Worm (Caenorhabditis elegans) whole organism, young adult: ENCODE results near the gene glb-29.

Experiments used
- B0035.1 ChIP-seq: sonication (generic microtip); optimal IDR thresholded peaks from 2 replicates; lab custom pipeline; 2016; ENCODE audit warnings: missing genetic modification characterization, mild to moderate bottlenecking, missing compliant biosample characterization, missing genotype, missing genetic modification reagents
- C17E4.6 ChIP-seq: fragments of 200-800 bp; sonication (Bioruptor generic); IDR thresholded peaks from 2 replicates; pipeline ENCODE4 v1.3.6; 2022; ENCODE audit warnings: missing genetic modification reagents, missing genetic modification characterization, missing compliant biosample characterization
- D2030.7 ChIP-seq: fragments of 200-800 bp; sonication (Bioruptor generic); IDR thresholded peaks from 2 replicates; pipeline ENCODE4 v1.3.6; 2022; ENCODE audit warnings: missing genetic modification reagents, missing genetic modification characterization, missing compliant biosample characterization
- F55B11.4 ChIP-seq: sonication (generic microtip); optimal IDR thresholded peaks from 2 replicates; lab custom pipeline; 2016; ENCODE audit warnings: missing compliant biosample characterization, missing genetic modification characterization, borderline replicate concordance; ENCODE audit not compliant: insufficient read depth
- F57A8.1 ChIP-seq: fragments of 200-800 bp; sonication (Bioruptor generic); optimal IDR thresholded peaks from 2 replicates; lab custom pipeline; 2018; ENCODE audit warnings: mild to moderate bottlenecking, missing genetic modification characterization, moderate library complexity, missing compliant biosample characterization
- Y53F4B.3 ChIP-seq: fragments of 200-800 bp; sonication (Bioruptor generic); IDR thresholded peaks from 2 replicates; pipeline ENCODE4 v1.3.6; 2022; ENCODE audit warnings: missing genetic modification reagents, missing genetic modification characterization, missing compliant biosample characterization
- Y79H2A.3 ChIP-seq: fragments of 200-800 bp; sonication (Bioruptor generic); conservative IDR thresholded peaks from 2 replicates; pipeline ENCODE4 v1.3.6; 2022; ENCODE audit warnings: missing genetic modification reagents, missing genetic modification characterization, missing compliant biosample characterization
- Y95B8A.8 ChIP-seq: fragments of 200-800 bp; sonication (Bioruptor generic); IDR thresholded peaks from 2 replicates; pipeline ENCODE4 v1.3.6; 2022; ENCODE audit warnings: missing genetic modification reagents, missing genetic modification characterization, missing compliant biosample characterization
- atf-7 ChIP-seq: sonication (generic microtip); optimal IDR thresholded peaks from 2 replicates; lab custom pipeline; 2017; ENCODE audit warnings: mild to moderate bottlenecking, missing genetic modification characterization, missing compliant biosample characterization
- athp-1 ChIP-seq: sonication (generic microtip); optimal IDR thresholded peaks from 2 replicates; lab custom pipeline; 2017; ENCODE audit warnings: mild to moderate bottlenecking, missing genetic modification characterization, missing compliant biosample characterization
- attf-5 ChIP-seq: fragments of 200-800 bp; sonication (Bioruptor generic); optimal IDR thresholded peaks from 2 replicates; lab custom pipeline; 2018; ENCODE audit warnings: mild to moderate bottlenecking, missing genetic modification characterization, missing compliant biosample characterization
- attf-6 ChIP-seq: fragments of 200-800 bp; sonication (Bioruptor generic); IDR thresholded peaks from 2 replicates; pipeline ENCODE4 v1.3.6; 2022; ENCODE audit warnings: missing genetic modification reagents, missing genetic modification characterization, missing compliant biosample characterization
- ccch-3 ChIP-seq: fragments of 200-800 bp; sonication (Bioruptor generic); optimal IDR thresholded peaks from 2 replicates; lab custom pipeline; 2018; ENCODE audit warnings: mild to moderate bottlenecking, missing genetic modification characterization, missing compliant biosample characterization
- cebp-2 ChIP-seq: fragments of 200-800 bp; sonication (Bioruptor generic); IDR thresholded peaks from 2 replicates; pipeline ENCODE4 v1.3.6; 2022; ENCODE audit warnings: missing genetic modification characterization, missing compliant biosample characterization
- ceh-27 ChIP-seq: fragments of 200-800 bp; sonication (Bioruptor generic); optimal IDR thresholded peaks from 2 replicates; lab custom pipeline; 2018; ENCODE audit warnings: mild to moderate bottlenecking, missing genetic modification characterization, moderate library complexity, missing compliant biosample characterization
- ceh-79 ChIP-seq: sonication (generic microtip); optimal IDR thresholded peaks from 2 replicates; lab custom pipeline; 2017; ENCODE audit warnings: mild to moderate bottlenecking, missing genetic modification characterization, missing compliant biosample characterization
- die-1 ChIP-seq: sonication (generic microtip); optimal IDR thresholded peaks from 2 replicates; lab custom pipeline; 2016; ENCODE audit warnings: missing genotype, mild to moderate bottlenecking, missing genetic modification characterization, missing compliant biosample characterization
- ets-4 ChIP-seq: fragments of 200-800 bp; sonication (Bioruptor generic); optimal IDR thresholded peaks from 2 replicates; lab custom pipeline; 2018; ENCODE audit warnings: mild to moderate bottlenecking, missing genetic modification characterization, missing compliant biosample characterization
- fkh-3 ChIP-seq: sonication (generic microtip); optimal IDR thresholded peaks from 2 replicates; lab custom pipeline; 2016; ENCODE audit warnings: mild to moderate bottlenecking, missing genetic modification characterization, missing compliant biosample characterization
- gei-17 ChIP-seq: fragments of 200-800 bp; sonication (Bioruptor generic); optimal IDR thresholded peaks from 2 replicates; lab custom pipeline; 2018; ENCODE audit warnings: mild to moderate bottlenecking, missing genetic modification characterization, missing compliant biosample characterization
- hlh-12 ChIP-seq: sonication (generic microtip); optimal IDR thresholded peaks from 2 replicates; lab custom pipeline; 2016; ENCODE audit warnings: missing genetic modification characterization, missing compliant biosample characterization
- hlh-26 ChIP-seq: fragments of 200-800 bp; sonication (Bioruptor generic); conservative IDR thresholded peaks from 2 replicates; pipeline ENCODE4 v1.3.6; 2022; ENCODE audit warnings: missing genetic modification reagents, missing genetic modification characterization, missing compliant biosample characterization
- hmg-20 ChIP-seq: fragments of 200-800 bp; sonication (Bioruptor generic); IDR thresholded peaks from 2 replicates; pipeline ENCODE4 v1.3.6; 2022; ENCODE audit warnings: missing genetic modification reagents, missing genetic modification characterization, missing compliant biosample characterization
- hrde-1 ChIP-seq: sonication (generic microtip); optimal IDR thresholded peaks from 2 replicates; lab custom pipeline; 2016; ENCODE audit warnings: missing genetic modification characterization, mild to moderate bottlenecking, missing compliant biosample characterization, moderate library complexity, missing genotype, missing genetic modification reagents, borderline replicate concordance
- lin-26 ChIP-seq: fragments of 200-800 bp; sonication (Bioruptor generic); IDR thresholded peaks from 2 replicates; pipeline ENCODE4 v1.3.6; 2022; ENCODE audit warnings: missing genetic modification reagents, missing genetic modification characterization, missing compliant biosample characterization
- lin-40 ChIP-seq: sonication (generic microtip); optimal IDR thresholded peaks from 2 replicates; lab custom pipeline; 2016; ENCODE audit warnings: missing genetic modification characterization, mild to moderate bottlenecking, missing compliant biosample characterization, missing genotype, missing genetic modification reagents
- madf-3 ChIP-seq: fragments of 200-800 bp; sonication (Bioruptor generic); IDR thresholded peaks from 2 replicates; pipeline ENCODE4 v1.3.6; 2022; ENCODE audit warnings: missing genetic modification reagents, missing genetic modification characterization, missing compliant biosample characterization
- mel-28 ChIP-seq: sonication (generic microtip); optimal IDR thresholded peaks from 2 replicates; lab custom pipeline; 2016; ENCODE audit warnings: borderline replicate concordance, mild to moderate bottlenecking, missing genetic modification characterization, missing compliant biosample characterization
- mxl-1 ChIP-seq: sonication (generic microtip); optimal IDR thresholded peaks from 2 replicates; lab custom pipeline; 2016; ENCODE audit warnings: missing genetic modification characterization, missing compliant biosample characterization
- nfya-1 ChIP-seq: sonication (generic microtip); optimal IDR thresholded peaks from 2 replicates; lab custom pipeline; 2017; ENCODE audit warnings: antibody characterized with exemption, missing compliant biosample characterization, missing genetic modification characterization, borderline replicate concordance; ENCODE audit not compliant: insufficient read depth
- nhr-120 ChIP-seq: fragments of 200-800 bp; sonication (Bioruptor generic); IDR thresholded peaks from 2 replicates; pipeline ENCODE4 v1.3.6; 2022; ENCODE audit warnings: missing genetic modification characterization, missing compliant biosample characterization
- nhr-179 ChIP-seq: sonication (generic microtip); optimal IDR thresholded peaks from 2 replicates; lab custom pipeline; 2016; ENCODE audit warnings: mild to moderate bottlenecking, missing genetic modification characterization, missing compliant biosample characterization
- nhr-80 ChIP-seq: sonication (generic microtip); optimal IDR thresholded peaks from 2 replicates; lab custom pipeline; 2016; ENCODE audit warnings: missing genetic modification characterization, missing compliant biosample characterization
- rcor-1 ChIP-seq: fragments of 200-800 bp; sonication (Bioruptor generic); IDR thresholded peaks from 2 replicates; pipeline ENCODE4 v1.3.6; 2022; ENCODE audit warnings: missing genetic modification reagents, missing genetic modification characterization, missing compliant biosample characterization
- rpc-1 ChIP-seq, 2 experiments: fragments of 150-350 bp in 1 of 2; sonication (generic microtip) in 1 of 2; optimal IDR thresholded peaks; 2 replicates each; lab custom pipeline; 2014 to 2018; ENCODE audit warnings: missing biosample characterization in 1 of 2, missing genetic modification characterization in 1 of 2, missing genetic modification reagents in 1 of 2, missing genotype in 1 of 2
- sea-2 ChIP-seq: fragments of 200-800 bp; sonication (Bioruptor generic); IDR thresholded peaks from 2 replicates; pipeline ENCODE4 v1.3.6; 2022; ENCODE audit warnings: missing genetic modification characterization, missing compliant biosample characterization
- snpc-4 ChIP-seq, 5 experiments: fragments of 150-350 bp in 1 of 5; sonication (generic microtip) in 4 of 5; optimal IDR thresholded peaks; 2 replicates each; lab custom pipeline; 2014 to 2018; ENCODE audit warnings: missing genetic modification characterization in 5 of 5, missing biosample characterization in 3 of 5, antibody characterized with exemption in 2 of 5, mild to moderate bottlenecking in 2 of 5, missing compliant biosample characterization in 2 of 5, missing genotype in 2 of 5, moderate library complexity in 2 of 5, missing genetic modification reagents in 1 of 5
- tbp1 ChIP-seq: fragments of 200-800 bp; sonication (Bioruptor generic); optimal IDR thresholded peaks from 2 replicates; lab custom pipeline; 2018; ENCODE audit warnings: mild to moderate bottlenecking, missing genetic modification characterization, missing compliant biosample characterization
- tbx-9 ChIP-seq: sonication (generic microtip); optimal IDR thresholded peaks from 2 replicates; lab custom pipeline; 2016; ENCODE audit warnings: borderline replicate concordance, missing genetic modification characterization, inconsistent platforms, missing compliant biosample characterization
- zim-3 ChIP-seq: sonication (generic microtip); optimal IDR thresholded peaks from 2 replicates; lab custom pipeline; 2017; ENCODE audit warnings: mild to moderate bottlenecking, missing genetic modification characterization, moderate library complexity, missing compliant biosample characterization
- ztf-18 ChIP-seq: sonication (generic microtip); optimal IDR thresholded peaks from 2 replicates; lab custom pipeline; 2016; ENCODE audit warnings: missing genotype, mild to moderate bottlenecking, missing genetic modification characterization, missing compliant biosample characterization
- ztf-22 ChIP-seq: fragments of 200-800 bp; sonication (Bioruptor generic); optimal IDR thresholded peaks from 2 replicates; lab custom pipeline; 2018; ENCODE audit warnings: mild to moderate bottlenecking, missing genetic modification characterization, moderate library complexity, missing compliant biosample characterization
- ztf-25 ChIP-seq: fragments of 200-800 bp; sonication (Bioruptor generic); IDR thresholded peaks from 2 replicates; pipeline ENCODE4 v1.3.6; 2022; ENCODE audit warnings: missing genetic modification reagents, missing genetic modification characterization, missing compliant biosample characterization

Gene glb-29

DNA sequence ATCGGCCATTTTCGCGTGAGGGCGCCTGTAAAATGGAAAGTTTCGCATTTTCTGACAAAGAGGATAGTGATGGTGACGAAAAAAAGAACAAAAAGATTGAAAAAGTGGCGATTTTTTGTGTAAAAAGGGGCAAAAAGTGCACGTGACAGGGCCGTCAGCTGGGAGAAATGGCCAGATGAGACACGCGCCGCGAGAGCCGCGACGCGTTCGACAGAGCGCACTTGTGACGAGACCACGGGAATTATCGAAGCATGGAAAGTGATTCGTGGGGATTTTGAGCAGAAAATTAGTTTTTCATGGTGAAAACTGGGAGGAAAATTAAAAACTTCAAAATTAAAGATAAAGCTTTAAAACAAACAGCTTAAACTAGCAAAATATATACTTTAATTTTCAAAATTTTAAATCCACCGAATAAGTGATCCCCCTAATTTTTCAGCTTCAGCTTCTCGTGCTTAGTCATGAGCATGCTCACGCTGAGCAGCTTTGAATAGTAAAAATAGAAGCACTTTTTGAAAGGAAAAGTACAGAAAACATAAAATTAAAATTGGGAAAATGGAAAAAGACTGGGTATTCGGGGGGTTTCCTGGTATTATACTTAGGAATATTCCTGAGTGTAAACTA lies 41.3 kb upstream of the glb-29 start, which contains the start of gene W03C9.5 (continued):
- TF ChIP-seq nfya-1 (no peak), tbx-9 (no peak), fkh-3 (tag; lab: Kevin White, UChicago) (no peak), atf-7 (peak; percentile 70), B0035.1 (tag; lab: Kevin White, UChicago) (peak; percentile 50), D2030.7 (GFP tag; lab: Robert Waterston, UW) (peak; percentile 79), Y95B8A.8 (peak; percentile 90), Y53F4B.3 (GFP tag; lab: Robert Waterston, UW) (peak; percentile 55; the same call in 1 of the 2 replicates), rcor-1 (GFP tag; lab: Robert Waterston, UW) (peak; percentile 78), hlh-12 (tag; lab: Kevin White, UChicago) (no peak), tbp1 (GFP tag; lab: Kevin White, UChicago) (peak; percentile 73), mxl-1 (tag; lab: Kevin White, UChicago) (no peak), hrde-1 (no peak), ztf-18 (peak; percentile 54), F55B11.4 (no peak), attf-5 (GFP tag; lab: Kevin White, UChicago) (peak; percentile 98), ccch-3 (GFP tag; lab: Kevin White, UChicago) (no peak), ztf-22 (GFP tag; lab: Kevin White, UChicago) (no peak), zim-3 (tag; lab: Kevin White, UChicago) (peak; percentile 70), C17E4.6 (GFP tag; lab: Robert Waterston, UW) (peak; percentile 60; the same call in 1 of the 2 replicates), ets-4 (GFP tag; lab: Kevin White, UChicago) (no peak), ztf-25 (GFP tag; lab: Robert Waterston, UW) (peak; percentile 82; the same call in 1 of the 2 replicates), attf-6 (GFP tag; lab: Robert Waterston, UW) (no peak), lin-40 (peak; percentile 91), nhr-120 (GFP tag; lab: Robert Waterston, UW) (no peak), die-1 (tag; lab: Kevin White, UChicago) (peak; percentile 38), rpc-1 (optimal IDR thresholded peaks at IDR 0.05; lab: Kevin White, UChicago) (no peak), rpc-1 (tag; optimal IDR thresholded peaks at IDR 0.05; lab: Kevin White, UChicago) (no peak), nhr-80 (tag; lab: Kevin White, UChicago) (peak; percentile 94), nhr-179 (tag; lab: Kevin White, UChicago) (no peak), gei-17 (GFP tag; lab: Kevin White, UChicago) (peak; percentile 10), F57A8.1 (GFP tag; lab: Kevin White, UChicago) (no peak), athp-1 (tag; lab: Kevin White, UChicago) (peak; percentile 87), hmg-20 (GFP tag; lab: Robert Waterston, UW) (no peak), snpc-4 (GFP tag; optimal IDR thresholded peaks at IDR 0.05; lab: Kevin White, UChicago) (no peak), snpc-4 (tag; optimal IDR thresholded peaks at IDR 0.05; lab: Kevin White, UChicago) (peak; percentile 52 to 74 (median 67)), mel-28 (tag; lab: Kevin White, UChicago) (no peak), Y79H2A.3 (GFP tag; lab: Robert Waterston, UW) (peak; percentile 14; the same call in 1 of the 2 replicates), madf-3 (GFP tag; lab: Robert Waterston, UW) (peak; percentile 100), ceh-79 (no peak), ceh-27 (peak; percentile 96), cebp-2 (GFP tag; lab: Robert Waterston, UW) (no peak), lin-26 (GFP tag; lab: Robert Waterston, UW) (peak; percentile 77), sea-2 (GFP tag; lab: Robert Waterston, UW) (no peak), hlh-26 (GFP tag; lab: Robert Waterston, UW) (no peak)
- TF ChIP-seq, all 124 proteins: peak for 77
